Fruit fly (Drosophila melanogaster): Measurements from ENCODE around the gene Nepl5.

The Nepl5 gene

DNA sequence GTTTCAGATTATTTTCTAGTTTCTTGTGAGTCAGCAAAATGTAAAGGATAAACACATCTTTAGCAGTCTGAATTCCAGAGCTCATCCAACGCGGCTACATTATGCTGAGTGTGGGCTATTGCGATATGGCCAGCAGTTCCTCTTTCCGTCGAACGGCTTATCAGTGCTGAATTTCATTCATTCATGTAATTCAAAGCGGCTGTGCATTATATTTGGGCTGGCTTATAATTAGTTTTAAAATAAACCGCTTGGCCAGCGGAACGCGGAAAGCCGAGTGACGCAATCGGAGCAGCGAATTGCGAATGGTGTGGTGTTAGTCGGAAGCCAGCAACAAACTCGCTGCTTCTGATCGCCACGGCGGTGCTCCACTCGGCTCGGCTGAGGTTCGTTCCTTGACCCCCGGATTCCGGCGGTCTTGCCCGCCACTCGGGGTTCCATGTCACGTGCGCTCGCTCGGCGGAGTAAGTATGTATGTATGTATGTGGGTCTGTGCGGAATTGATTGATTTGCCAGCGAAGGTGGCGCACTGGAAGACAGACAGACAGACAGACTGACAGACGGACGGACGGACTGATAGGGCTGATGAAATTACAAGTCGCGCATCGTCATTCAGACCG lies 9.9 kb upstream of the Nepl5 start:
- no peak for TF ChIP-seq Sp1 (GFP tag; optimal IDR thresholded peaks at IDR 0.05)
- no peak for TF ChIP-seq Rel (GFP tag; optimal IDR thresholded peaks at IDR 0.05)
- peak; percentile 2 for TF ChIP-seq Rel (tag; optimal IDR thresholded peaks at IDR 0.05)

DNA sequence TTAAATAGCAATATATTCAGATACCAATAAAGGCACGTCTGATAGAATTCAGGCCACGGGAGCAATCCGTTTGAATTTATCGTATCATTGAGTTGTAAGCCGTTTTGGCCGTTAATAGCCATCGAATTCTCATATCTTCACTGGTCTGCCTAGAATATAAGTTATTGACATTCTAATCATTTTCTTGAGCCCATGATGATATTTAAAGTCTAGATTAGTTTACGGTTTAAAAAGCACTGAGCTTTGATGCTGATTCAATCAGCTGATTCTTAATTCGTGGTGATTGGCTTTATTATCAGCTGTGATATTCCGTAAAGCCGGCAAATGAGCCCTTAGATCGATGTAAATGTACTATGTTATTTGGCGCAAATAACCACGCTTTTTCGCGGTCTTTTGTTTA lies 9.0 kb upstream of the Nepl5 start, which contains the start of gene slam:
Gene slam (plus strand): TSS at position 301 of the 400 bp plus-strand sequence.
- TF ChIP-seq sage (GFP tag; optimal IDR thresholded peaks at IDR 0.05): no peak
- TF ChIP-seq woc (GFP tag; optimal IDR thresholded peaks at IDR 0.05): no peak
- no peak for TF ChIP-seq dsf (GFP tag; optimal IDR thresholded peaks at IDR 0.05; ENCODE audit: borderline replicate concordance)
- no peak for TF ChIP-seq dmrt93B (GFP tag; optimal IDR thresholded peaks at IDR 0.05)
- no peak for TF ChIP-seq CrebA (GFP tag; optimal IDR thresholded peaks at IDR 0.05; ENCODE audit: borderline replicate concordance)
- TF ChIP-seq Vsx2 (GFP tag; optimal IDR thresholded peaks at IDR 0.05; ENCODE audit: partially characterized antibody): no peak
- TF ChIP-seq Abd-B (GFP tag; optimal IDR thresholded peaks at IDR 0.05): no peak
- no peak for TF ChIP-seq Myc (optimal IDR thresholded peaks at IDR 0.05)
- TF ChIP-seq Hr83 (GFP tag; optimal IDR thresholded peaks at IDR 0.05; ENCODE audit: poor library complexity, severe bottlenecking): no peak
- TF ChIP-seq Rel (GFP tag; optimal IDR thresholded peaks at IDR 0.05): no peak
- no peak for TF ChIP-seq Rel (tag; optimal IDR thresholded peaks at IDR 0.05)
- no peak for TF ChIP-seq brk (GFP tag; optimal IDR thresholded peaks at IDR 0.05)
- no peak for TF ChIP-seq jim (GFP tag; optimal IDR thresholded peaks at IDR 0.05)
- no peak for TF ChIP-seq pan (optimal IDR thresholded peaks at IDR 0.05)
- TF ChIP-seq usp (GFP tag; optimal IDR thresholded peaks at IDR 0.05): no peak
- TF ChIP-seq Dif (GFP tag; optimal IDR thresholded peaks at IDR 0.05; ENCODE audit: partially characterized antibody): no peak
- TF ChIP-seq HLH106 (tag; optimal IDR thresholded peaks at IDR 0.05): no peak
- no peak for TF ChIP-seq dl (GFP tag; optimal IDR thresholded peaks at IDR 0.05; ENCODE audit: insufficient read depth in 1 of 2, partially characterized antibody in 2 of 2)
- TF ChIP-seq Dfd (GFP tag; optimal IDR thresholded peaks at IDR 0.05): no peak
- TF ChIP-seq sv (GFP tag; optimal IDR thresholded peaks at IDR 0.05): no peak
- TF ChIP-seq Hr78 (GFP tag; optimal IDR thresholded peaks at IDR 0.05): no peak

DNA sequence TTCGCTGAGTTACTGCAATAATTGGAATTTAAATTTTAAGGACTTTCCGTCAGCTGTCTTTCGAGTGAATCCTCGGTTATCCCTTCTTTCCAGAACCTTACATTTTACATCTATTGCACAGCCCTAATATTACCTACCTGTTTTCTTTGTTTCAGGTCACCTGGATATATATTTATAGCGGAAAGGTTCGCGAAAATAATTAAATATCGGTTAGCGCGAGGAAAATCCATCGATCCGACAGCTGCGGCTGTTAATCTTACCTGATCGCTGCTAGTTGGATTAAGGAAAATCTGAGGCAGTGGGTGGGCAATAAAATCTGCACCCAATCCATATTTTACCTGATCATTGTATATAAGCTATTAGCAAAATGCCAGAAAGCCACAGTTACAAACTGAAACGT lies 7.9 kb upstream of the Nepl5 start:
- TF ChIP-seq psq (GFP tag; optimal IDR thresholded peaks at IDR 0.05) (no peak), dmrt93B (GFP tag; optimal IDR thresholded peaks at IDR 0.05) (no peak), ey (GFP tag; optimal IDR thresholded peaks at IDR 0.05) (no peak), sv (GFP tag; optimal IDR thresholded peaks at IDR 0.05) (no peak), dsf (GFP tag; optimal IDR thresholded peaks at IDR 0.05; ENCODE audit: borderline replicate concordance) (no peak), Dfd (GFP tag; optimal IDR thresholded peaks at IDR 0.05) (no peak), h (GFP tag; optimal IDR thresholded peaks at IDR 0.05) (no peak), Abd-B (GFP tag; optimal IDR thresholded peaks at IDR 0.05) (no peak), Hnf4 (GFP tag; optimal IDR thresholded peaks at IDR 0.05) (no peak), jim (GFP tag; optimal IDR thresholded peaks at IDR 0.05) (no peak), N (GFP tag; optimal IDR thresholded peaks at IDR 0.05) (no peak), CrebA (GFP tag; optimal IDR thresholded peaks at IDR 0.05; ENCODE audit: borderline replicate concordance) (no peak), Vsx2 (GFP tag; optimal IDR thresholded peaks at IDR 0.05; ENCODE audit: partially characterized antibody) (no peak), Hr83 (GFP tag; optimal IDR thresholded peaks at IDR 0.05; ENCODE audit: poor library complexity, severe bottlenecking) (no peak), rgr (GFP tag; optimal IDR thresholded peaks at IDR 0.05) (no peak), GATAd (GFP tag; optimal IDR thresholded peaks at IDR 0.05) (no peak), Rel (GFP tag; optimal IDR thresholded peaks at IDR 0.05) (no peak), Rel (tag; optimal IDR thresholded peaks at IDR 0.05) (no peak), Mio (GFP tag; optimal IDR thresholded peaks at IDR 0.05) (no peak), CG9705 (GFP tag; optimal IDR thresholded peaks at IDR 0.05) (no peak)

DNA sequence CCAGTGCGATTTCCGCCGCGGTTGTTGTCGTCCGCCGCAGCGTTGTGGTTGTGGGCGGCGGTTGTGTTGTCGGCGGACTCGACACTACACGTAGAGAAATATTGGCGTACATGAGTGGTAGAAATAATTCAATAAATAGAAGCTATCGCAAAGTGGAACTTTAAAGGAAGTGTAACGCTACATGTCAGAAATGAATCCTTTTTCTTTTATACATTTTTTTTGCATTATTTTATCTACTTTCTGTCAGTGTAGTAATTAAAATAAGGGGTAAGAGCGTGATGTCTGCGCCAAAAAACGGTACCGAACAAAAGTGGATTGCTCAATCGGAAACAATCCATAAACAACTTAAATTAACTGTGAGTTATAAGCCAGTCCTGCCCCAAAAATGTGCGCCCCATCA lies 1.9 kb upstream of the Nepl5 start:
- TF ChIP-seq dmrt93B (GFP tag; optimal IDR thresholded peaks at IDR 0.05) (no peak), Hr83 (GFP tag; optimal IDR thresholded peaks at IDR 0.05; ENCODE audit: poor library complexity, severe bottlenecking) (no peak), ey (GFP tag; optimal IDR thresholded peaks at IDR 0.05) (no peak), foxo (GFP tag; optimal IDR thresholded peaks at IDR 0.05) (no peak), br (GFP tag; optimal IDR thresholded peaks at IDR 0.05) (no peak), psq (GFP tag; optimal IDR thresholded peaks at IDR 0.05) (no peak), CG9705 (GFP tag; optimal IDR thresholded peaks at IDR 0.05) (no peak), tai (GFP tag; optimal IDR thresholded peaks at IDR 0.05) (no peak), CG32264 (GFP tag; optimal IDR thresholded peaks at IDR 0.05) (no peak), pan (optimal IDR thresholded peaks at IDR 0.05) (no peak)
